Fruit fly (Drosophila melanogaster) whole organism, embryonic: ENCODE data around the gene Dic4.

Source experiments
- ATbp ChIP-seq: fragments of 200-800 bp; sonication (Bioruptor generic); optimal IDR thresholded peaks from 2 replicates; lab custom pipeline; 2017; ENCODE audit warnings: missing biosample characterization, mild to moderate bottlenecking, missing genetic modification characterization, missing genetic modification reagents
- Aef1 ChIP-seq: fragments of 200-800 bp; sonication (Bioruptor generic); IDR thresholded peaks from 3 replicates; pipeline ENCODE4 v1.3.6; 2022; ENCODE audit warnings: missing biosample characterization, missing genetic modification characterization
- Asciz ChIP-seq: fragments of 200-800 bp; sonication (Bioruptor generic); optimal IDR thresholded peaks from 2 replicates; lab custom pipeline; 2017; ENCODE audit warnings: missing biosample characterization, mild to moderate bottlenecking, missing genetic modification characterization, missing genetic modification reagents
- BtbVII ChIP-seq: fragments of 200-800 bp; sonication (Bioruptor generic); optimal IDR thresholded peaks from 3 replicates; lab custom pipeline; 2017; ENCODE audit warnings: missing biosample characterization, mild to moderate bottlenecking, missing genetic modification characterization
- C15 ChIP-seq: fragments of 200-800 bp; sonication (Bioruptor generic); IDR thresholded peaks from 3 replicates; pipeline ENCODE4 v1.3.6; 2022; ENCODE audit warnings: missing biosample characterization, missing genetic modification characterization
- CG10979 ChIP-seq: fragments of 200-800 bp; sonication (Bioruptor generic); optimal IDR thresholded peaks from 2 replicates; lab custom pipeline; 2018; ENCODE audit warnings: missing biosample characterization, mild to moderate bottlenecking, missing genetic modification characterization, moderate library complexity
- CG13775 ChIP-seq: fragments of 200-800 bp; sonication (Bioruptor generic); optimal IDR thresholded peaks from 3 replicates; lab custom pipeline; 2017; ENCODE audit warnings: missing biosample characterization, mild to moderate bottlenecking, missing genetic modification characterization
- CG14050 ChIP-seq: fragments of 200-800 bp; sonication (Bioruptor generic); IDR thresholded peaks from 3 replicates; pipeline ENCODE4 v1.3.6; 2022; ENCODE audit warnings: missing biosample characterization, missing genetic modification characterization
- CG15269 ChIP-seq: fragments of 200-800 bp; sonication (Bioruptor generic); optimal IDR thresholded peaks from 2 replicates; lab custom pipeline; 2018; ENCODE audit warnings: missing biosample characterization, mild to moderate bottlenecking, missing genetic modification characterization, moderate library complexity
- CG1602 ChIP-seq: fragments of 200-800 bp; sonication (Bioruptor generic); optimal IDR thresholded peaks from 3 replicates; lab custom pipeline; 2016; ENCODE audit warnings: missing biosample characterization, missing genetic modification characterization
- CG17359 ChIP-seq: fragments of 200-800 bp; sonication (Bioruptor generic); optimal IDR thresholded peaks from 3 replicates; lab custom pipeline; 2018; ENCODE audit warnings: missing biosample characterization, mild to moderate bottlenecking, missing genetic modification characterization, moderate library complexity
- CG17385 ChIP-seq: fragments of 200-800 bp; sonication (Bioruptor generic); optimal IDR thresholded peaks from 3 replicates; lab custom pipeline; 2018; ENCODE audit warnings: missing biosample characterization, mild to moderate bottlenecking, missing genetic modification characterization
- CG2678 ChIP-seq: fragments of 200-800 bp; sonication (Bioruptor generic); optimal IDR thresholded peaks from 3 replicates; lab custom pipeline; 2019; ENCODE audit warnings: missing biosample characterization, mild to moderate bottlenecking, missing genetic modification characterization, moderate library complexity
- CG31441 ChIP-seq: fragments of 200-800 bp; sonication (Bioruptor generic); IDR thresholded peaks from 2 replicates; pipeline ENCODE4 v1.3.6; 2022; ENCODE audit warnings: missing biosample characterization, missing genetic modification characterization
- CG3163 ChIP-seq: fragments of 200-800 bp; sonication (Bioruptor generic); optimal IDR thresholded peaks from 3 replicates; lab custom pipeline; 2016; ENCODE audit warnings: missing biosample characterization, missing genetic modification characterization
- CG33557 ChIP-seq: fragments of 200-800 bp; sonication (Bioruptor generic); optimal IDR thresholded peaks from 2 replicates; lab custom pipeline; 2019; ENCODE audit warnings: missing biosample characterization, mild to moderate bottlenecking, missing genetic modification characterization, moderate library complexity
- CG34376 ChIP-seq: fragments of 200-800 bp; sonication (Bioruptor generic); optimal IDR thresholded peaks from 2 replicates; lab custom pipeline; 2018; ENCODE audit warnings: missing biosample characterization, mild to moderate bottlenecking, missing genetic modification characterization
- CG3995 ChIP-seq: fragments of 200-800 bp; sonication (Bioruptor generic); optimal IDR thresholded peaks from 3 replicates; lab custom pipeline; 2016; ENCODE audit warnings: missing biosample characterization, missing genetic modification characterization
- CG4617 ChIP-seq: fragments of 200-800 bp; sonication (Bioruptor generic); optimal IDR thresholded peaks from 3 replicates; lab custom pipeline; 2016; ENCODE audit warnings: missing biosample characterization, missing genetic modification characterization, borderline replicate concordance
- CG4820 ChIP-seq: fragments of 200-800 bp; sonication (Bioruptor generic); optimal IDR thresholded peaks from 3 replicates; lab custom pipeline; 2016; ENCODE audit warnings: missing biosample characterization, missing genetic modification characterization
- CG4854 ChIP-seq: fragments of 200-800 bp; sonication (Bioruptor generic); optimal IDR thresholded peaks from 2 replicates; lab custom pipeline; 2016; ENCODE audit warnings: missing biosample characterization, missing genetic modification characterization, inconsistent platforms
- CG8765 ChIP-seq: fragments of 200-800 bp; sonication (Bioruptor generic); IDR thresholded peaks from 2 replicates; pipeline ENCODE4 v1.3.6; 2022; ENCODE audit warnings: missing biosample characterization, missing genetic modification characterization
- CG9727 ChIP-seq: fragments of 200-800 bp; sonication (Bioruptor generic); optimal IDR thresholded peaks from 3 replicates; lab custom pipeline; 2017; ENCODE audit warnings: missing biosample characterization, mild to moderate bottlenecking, missing genetic modification characterization
- CG9817 ChIP-seq: fragments of 200-800 bp; sonication (Bioruptor generic); optimal IDR thresholded peaks from 2 replicates; lab custom pipeline; 2018; ENCODE audit warnings: missing biosample characterization, mild to moderate bottlenecking, missing genetic modification characterization, moderate library complexity
- Dek ChIP-seq: fragments of 200-800 bp; sonication (Bioruptor generic); optimal IDR thresholded peaks from 3 replicates; lab custom pipeline; 2019; ENCODE audit warnings: missing biosample characterization, mild to moderate bottlenecking, missing genetic modification characterization, moderate library complexity
- Dip2 ChIP-seq: fragments of 200-800 bp; sonication (Bioruptor generic); IDR thresholded peaks from 2 replicates; pipeline ENCODE4 v1.3.6; 2022; ENCODE audit warnings: missing biosample characterization, missing genetic modification characterization
- Dip3 ChIP-seq: fragments of 200-800 bp; sonication (Bioruptor generic); optimal IDR thresholded peaks from 3 replicates; lab custom pipeline; 2016; ENCODE audit warnings: missing biosample characterization, missing genetic modification characterization
- Jarid2 ChIP-seq: fragments of 200-800 bp; sonication (Bioruptor generic); optimal IDR thresholded peaks from 3 replicates; lab custom pipeline; 2017; ENCODE audit warnings: mild to moderate bottlenecking, missing biosample characterization, missing genetic modification reagents, missing genetic modification characterization
- Lpt ChIP-seq: fragments of >200 bp; optimal IDR thresholded peaks from 2 replicates; lab custom pipeline; 2018; ENCODE audit warnings: missing biosample characterization, missing genetic modification characterization
- MESR4 ChIP-seq: fragments of 200-800 bp; sonication (Bioruptor generic); optimal IDR thresholded peaks from 2 replicates; lab custom pipeline; 2018; ENCODE audit warnings: missing biosample characterization, mild to moderate bottlenecking, missing genetic modification characterization, moderate library complexity
- Scr ChIP-seq: fragments of 200-800 bp; sonication (Bioruptor generic); IDR thresholded peaks from 2 replicates; pipeline ENCODE4 v1.3.6; 2022; ENCODE audit warnings: missing biosample characterization, missing genetic modification characterization; ENCODE audit not compliant: partially characterized antibody
- TFAM ChIP-seq: fragments of 200-800 bp; sonication (Bioruptor generic); optimal IDR thresholded peaks from 2 replicates; lab custom pipeline; 2017; ENCODE audit warnings: missing biosample characterization, missing genetic modification characterization, inconsistent platforms
- ara ChIP-seq: fragments of 200-800 bp; sonication (Bioruptor generic); IDR thresholded peaks from 2 replicates; pipeline ENCODE4 v1.3.6; 2022; ENCODE audit warnings: missing biosample characterization, missing genetic modification characterization
- bbx ChIP-seq: fragments of 200-800 bp; sonication (Bioruptor generic); IDR thresholded peaks from 2 replicates; pipeline ENCODE4 v1.3.6; 2022; ENCODE audit warnings: missing biosample characterization, missing genetic modification characterization; ENCODE audit not compliant: partially characterized antibody
- bigmax ChIP-seq: fragments of 200-800 bp; sonication (Bioruptor generic); optimal IDR thresholded peaks from 2 replicates; lab custom pipeline; 2018; ENCODE audit warnings: missing biosample characterization, mild to moderate bottlenecking, missing genetic modification characterization
- bsh ChIP-seq, 2 experiments: fragments of 200-800 bp; sonication (Bioruptor generic); optimal IDR thresholded peaks; 2 replicates each; lab custom pipeline; 2017 to 2018; ENCODE audit warnings: mild to moderate bottlenecking in 2 of 2, missing biosample characterization in 2 of 2, missing genetic modification characterization in 2 of 2, moderate library complexity in 1 of 2
- dmrt11E ChIP-seq: fragments of 200-800 bp; sonication (Bioruptor generic); optimal IDR thresholded peaks from 3 replicates; lab custom pipeline; 2018; ENCODE audit warnings: missing biosample characterization, mild to moderate bottlenecking, missing genetic modification characterization, moderate library complexity
- exex ChIP-seq: fragments of 200-800 bp; sonication (Bioruptor generic); optimal IDR thresholded peaks from 4 replicates; lab custom pipeline; 2018; ENCODE audit warnings: missing biosample characterization, mild to moderate bottlenecking, missing genetic modification characterization, moderate library complexity
- fru ChIP-seq: fragments of >200 bp; optimal IDR thresholded peaks from 2 replicates; lab custom pipeline; 2017
- gcm ChIP-seq: fragments of 200-800 bp; sonication (Bioruptor generic); optimal IDR thresholded peaks from 2 replicates; lab custom pipeline; 2019; ENCODE audit warnings: missing biosample characterization, mild to moderate bottlenecking, missing genetic modification characterization, moderate library complexity
- hbn ChIP-seq: fragments of 200-800 bp; sonication (Bioruptor generic); IDR thresholded peaks from 2 replicates; pipeline ENCODE4 v1.3.6; 2022; ENCODE audit warnings: missing biosample characterization, missing genetic modification characterization; ENCODE audit not compliant: partially characterized antibody
- kay ChIP-seq: fragments of 200-800 bp; sonication (Bioruptor generic); optimal IDR thresholded peaks from 2 replicates; lab custom pipeline; 2016; ENCODE audit warnings: missing biosample characterization, missing genetic modification characterization
- p53 ChIP-seq: fragments of 200-800 bp; sonication (Bioruptor generic); optimal IDR thresholded peaks from 2 replicates; lab custom pipeline; 2016; ENCODE audit warnings: missing biosample characterization, missing genetic modification characterization
- salm ChIP-seq: fragments of 200-800 bp; sonication (Bioruptor generic); optimal IDR thresholded peaks from 2 replicates; lab custom pipeline; 2018; ENCODE audit warnings: missing biosample characterization, mild to moderate bottlenecking, missing genetic modification characterization
- scrt ChIP-seq: fragments of 200-800 bp; sonication (Bioruptor generic); optimal IDR thresholded peaks from 2 replicates; lab custom pipeline; 2018; ENCODE audit warnings: missing biosample characterization, mild to moderate bottlenecking, missing genetic modification characterization, moderate library complexity
- sima ChIP-seq: fragments of 200-800 bp; sonication (Bioruptor generic); optimal IDR thresholded peaks from 2 replicates; lab custom pipeline; 2016; ENCODE audit warnings: missing biosample characterization, missing genetic modification characterization
- stc ChIP-seq: fragments of 200-800 bp; sonication (Bioruptor generic); IDR thresholded peaks from 2 replicates; pipeline ENCODE4 v1.3.6; 2022; ENCODE audit warnings: missing biosample characterization, missing genetic modification characterization
- twi ChIP-seq: fragments of 200-800 bp; optimal IDR thresholded peaks from 2 replicates; lab custom pipeline; 2019; ENCODE audit warnings: missing biosample characterization, mild to moderate bottlenecking, missing genetic modification characterization, moderate library complexity
- vvl ChIP-seq: fragments of 200-800 bp; sonication (Bioruptor generic); IDR thresholded peaks from 2 replicates; pipeline ENCODE4 v1.3.6; 2022; ENCODE audit warnings: missing biosample characterization, missing genetic modification characterization
- wek ChIP-seq: fragments of 200-800 bp; sonication (Bioruptor generic); optimal IDR thresholded peaks from 3 replicates; lab custom pipeline; 2018; ENCODE audit warnings: missing biosample characterization, mild to moderate bottlenecking, missing genetic modification characterization, moderate library complexity

Gene Dic4

dm6 chr3L:18675363-18675866 lies 22.8 kb downstream of the Dic4 start, which contains the start of the genes GNBP2 and GNBP1 (continued):
- TF ChIP-seq Asciz (GFP tag; lab: Kevin White, UChicago) (peak; percentile 32), CG33557 (GFP tag; lab: Kevin White, UChicago) (no peak), CG31441 (GFP tag; lab: Robert Waterston, UW) (peak; percentile 76), CG4617 (GFP tag; lab: Kevin White, UChicago) (no peak), Scr (GFP tag; lab: Robert Waterston, UW) (no peak), CG1602 (GFP tag; lab: Kevin White, UChicago) (no peak), ara (no peak), Lpt (GFP tag; lab: Kevin White, UChicago) (no peak), TFAM (no peak), kay (no peak), twi (tag; lab: Kevin White, UChicago) (no peak), bigmax (GFP tag; lab: Kevin White, UChicago) (no peak), gcm (peak; percentile 18), Dip2 (no peak), vvl (GFP tag; lab: Robert Waterston, UW) (peak; percentile 84), ATbp (GFP tag; lab: Kevin White, UChicago) (peak; percentile 46), CG3995 (no peak), MESR4 (no peak), wek (GFP tag; lab: Kevin White, UChicago) (no peak), fru (lab: Kevin White, UChicago) (no peak), salm (peak; percentile 48), stc (GFP tag; lab: Robert Waterston, UW) (peak; percentile 75), CG17359 (peak; percentile 73), hbn (GFP tag; lab: Robert Waterston, UW) (no peak), scrt (GFP tag; lab: Kevin White, UChicago) (peak; percentile 10), bsh (GFP tag; optimal IDR thresholded peaks at IDR 0.05; lab: Kevin White, UChicago) (peak in 1 of 2 experiments; percentile 66), CG8765 (GFP tag; lab: Robert Waterston, UW) (no peak), CG4854 (no peak), CG2678 (tag; lab: Kevin White, UChicago) (peak; percentile 87), CG13775 (GFP tag; lab: Kevin White, UChicago) (peak; percentile 18), p53 (GFP tag; lab: Kevin White, UChicago) (no peak), dmrt11E (tag; lab: Kevin White, UChicago) (no peak), CG9727 (GFP tag; lab: Kevin White, UChicago) (peak; percentile 39), BtbVII (GFP tag; lab: Kevin White, UChicago) (peak; percentile 2), bbx (no peak), CG34376 (peak; percentile 82), CG3163 (GFP tag; lab: Kevin White, UChicago) (no peak), CG9817 (no peak), CG14050 (GFP tag; lab: Robert Waterston, UW) (peak; percentile 24; the same call in 1 of the 3 replicates), Dip3 (no peak), CG10979 (tag; lab: Kevin White, UChicago) (peak; percentile 59), exex (tag; lab: Kevin White, UChicago) (peak; percentile 10), CG4820 (GFP tag; lab: Kevin White, UChicago) (no peak), Aef1 (GFP tag; lab: Robert Waterston, UW) (peak; percentile 50), sima (no peak), CG17385 (GFP tag; lab: Kevin White, UChicago) (peak; percentile 61), Dek (peak; percentile 66), C15 (GFP tag; lab: Robert Waterston, UW) (peak; percentile 66; the same call in 2 of the 3 replicates), CG15269 (tag; lab: Kevin White, UChicago) (peak; percentile 74), Jarid2 (GFP tag; lab: Kevin White, UChicago) (no peak)
